Worm (Caenorhabditis elegans): ENCODE results near the gene F38B2.3.

DNA sequence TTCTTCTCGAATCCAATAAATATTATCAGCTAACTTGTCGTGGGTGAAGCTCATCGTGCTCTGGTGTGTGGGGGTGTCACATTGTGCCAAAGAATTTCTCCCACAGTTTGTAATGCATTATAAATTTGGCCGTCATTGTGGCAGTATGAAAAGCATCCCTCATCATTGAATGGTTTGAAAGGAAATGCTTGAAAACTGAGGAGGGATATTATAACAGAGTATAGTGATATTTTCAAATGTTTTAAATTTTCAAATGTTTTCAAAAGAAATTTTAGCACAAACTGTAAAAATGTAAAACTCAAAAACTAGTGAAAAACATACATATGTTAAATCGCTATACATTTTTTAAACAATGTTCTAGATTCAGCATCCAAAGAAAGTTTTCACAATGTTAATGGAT, 17.2 kb downstream of the F38B2.3 start, which contains the start of gene C03A3.3:
- no peak for TF ChIP-seq ZK546.5 (tag; optimal IDR thresholded peaks at IDR 0.05)
- no peak for TF ChIP-seq nhr-76 (tag; optimal IDR thresholded peaks at IDR 0.05)
- no peak for TF ChIP-seq nhr-28 (tag; optimal IDR thresholded peaks at IDR 0.05)
- TF ChIP-seq saeg-2 (GFP tag; IDR thresholded peaks at IDR 0.05) = no peak
- TF ChIP-seq F10B5.3 (tag; optimal IDR thresholded peaks at IDR 0.05) = no peak

Measured in whole organism, L4 larva.